Fruit fly (Drosophila melanogaster) whole organism, embryonic: ENCODE data around the gene Nplp3.

ENCODE experiments used
- BEAF-32 ChIP-seq: fragments of 200-800 bp; sonication (Bioruptor generic); optimal IDR thresholded peaks from 3 replicates; lab custom pipeline; 2017; ENCODE audit warnings: missing biosample characterization, missing genetic modification characterization, mild to moderate bottlenecking, moderate library complexity, missing genetic modification reagents
- CG10267 ChIP-seq: fragments of 200-800 bp; sonication (Bioruptor generic); optimal IDR thresholded peaks from 2 replicates; lab custom pipeline; 2018; ENCODE audit warnings: missing biosample characterization, mild to moderate bottlenecking, missing genetic modification characterization, moderate library complexity
- CG10565 ChIP-seq: fragments of 200-800 bp; sonication (Bioruptor generic); optimal IDR thresholded peaks from 3 replicates; lab custom pipeline; 2016; ENCODE audit warnings: missing biosample characterization, mild to moderate bottlenecking, missing genetic modification characterization
- CG11085 ChIP-seq: fragments of 200-800 bp; sonication (Bioruptor generic); IDR thresholded peaks from 2 replicates; pipeline ENCODE4 v1.3.6; 2022; ENCODE audit warnings: missing biosample characterization, missing genetic modification characterization
- CG12659 ChIP-seq: fragments of 200-800 bp; sonication (Bioruptor generic); optimal IDR thresholded peaks from 3 replicates; lab custom pipeline; 2017; ENCODE audit warnings: mild to moderate bottlenecking, missing biosample characterization, missing genetic modification reagents, missing genetic modification characterization
- CG13287 ChIP-seq: fragments of 200-800 bp; sonication (Bioruptor generic); IDR thresholded peaks from 2 replicates; pipeline ENCODE4 v1.3.6; 2022; ENCODE audit warnings: missing biosample characterization, missing genetic modification characterization; ENCODE audit not compliant: partially characterized antibody
- CG14710 ChIP-seq: fragments of 200-800 bp; sonication (Bioruptor generic); optimal IDR thresholded peaks from 3 replicates; lab custom pipeline; 2019; ENCODE audit warnings: missing biosample characterization, mild to moderate bottlenecking, missing genetic modification characterization, moderate library complexity
- CG34422 ChIP-seq: fragments of 200-800 bp; sonication (Bioruptor generic); IDR thresholded peaks from 3 replicates; pipeline ENCODE4 v1.3.6; 2022; ENCODE audit warnings: missing biosample characterization, missing genetic modification characterization
- CG3838 ChIP-seq: fragments of 200-800 bp; sonication (Bioruptor generic); optimal IDR thresholded peaks from 3 replicates; lab custom pipeline; 2016; ENCODE audit warnings: missing biosample characterization, missing genetic modification characterization
- CG3847 ChIP-seq: fragments of 200-800 bp; sonication (Bioruptor generic); IDR thresholded peaks from 2 replicates; pipeline ENCODE4 v1.3.6; 2022; ENCODE audit warnings: missing biosample characterization, missing genetic modification characterization
- CG4328 ChIP-seq: fragments of 200-800 bp; sonication (Bioruptor generic); optimal IDR thresholded peaks from 3 replicates; lab custom pipeline; 2017; ENCODE audit warnings: missing biosample characterization, missing genetic modification reagents, missing genetic modification characterization
- CG6683 ChIP-seq: fragments of 200-800 bp; sonication (Bioruptor generic); optimal IDR thresholded peaks from 2 replicates; lab custom pipeline; 2017; ENCODE audit warnings: missing biosample characterization, mild to moderate bottlenecking, missing genetic modification characterization, missing genetic modification reagents
- Chrac-16 ChIP-seq: fragments of 200-800 bp; sonication (Bioruptor generic); optimal IDR thresholded peaks from 3 replicates; lab custom pipeline; 2016; ENCODE audit warnings: missing biosample characterization, missing genetic modification characterization
- Drgx ChIP-seq: fragments of 200-800 bp; sonication (Bioruptor generic); IDR thresholded peaks from 2 replicates; pipeline ENCODE4 v1.3.6; 2022; ENCODE audit warnings: missing biosample characterization, missing genetic modification characterization
- Ets97D ChIP-seq: fragments of 200-800 bp; sonication (Bioruptor generic); optimal IDR thresholded peaks from 3 replicates; lab custom pipeline; 2016; ENCODE audit warnings: missing biosample characterization, missing genetic modification characterization
- HLH4C ChIP-seq: fragments of 200-800 bp; sonication (Bioruptor generic); IDR thresholded peaks from 3 replicates; pipeline ENCODE4 v1.3.6; 2022; ENCODE audit warnings: missing biosample characterization, missing genetic modification characterization; ENCODE audit not compliant: partially characterized antibody
- HmgZ ChIP-seq: fragments of 200-800 bp; sonication (Bioruptor generic); optimal IDR thresholded peaks from 2 replicates; lab custom pipeline; 2018; ENCODE audit warnings: missing biosample characterization, mild to moderate bottlenecking, missing genetic modification characterization
- MESR4 ChIP-seq: fragments of 200-800 bp; sonication (Bioruptor generic); optimal IDR thresholded peaks from 2 replicates; lab custom pipeline; 2018; ENCODE audit warnings: missing biosample characterization, mild to moderate bottlenecking, missing genetic modification characterization, moderate library complexity
- Med ChIP-seq: fragments of 200-800 bp; sonication (Bioruptor generic); peaks from one replicate; lab custom pipeline; 2016; ENCODE audit warnings: missing biosample characterization, missing genetic modification characterization, mild to moderate bottlenecking, inconsistent platforms, moderate library complexity
- Myb ChIP-seq: fragments of 200-800 bp; sonication (Bioruptor generic); optimal IDR thresholded peaks from 2 replicates; lab custom pipeline; 2016; ENCODE audit warnings: missing biosample characterization, missing genetic modification characterization
- Pdp1 ChIP-seq, 2 experiments: fragments of 200-800 bp; sonication (Bioruptor generic); optimal IDR thresholded peaks; 3 replicates each; lab custom pipeline; 2016; ENCODE audit warnings: missing biosample characterization in 2 of 2, missing genetic modification characterization in 2 of 2, mild to moderate bottlenecking in 1 of 2, moderate library complexity in 1 of 2
- Sin3A ChIP-seq: fragments of >200 bp; optimal IDR thresholded peaks from 2 replicates; lab custom pipeline; 2018
- Stat92E ChIP-seq, 3 experiments: fragments of >200 bp in 2 of 3; fragments of 200-800 bp in 1 of 3; sonication (Bioruptor generic) in 1 of 3; optimal IDR thresholded peaks; 2 replicates each; lab custom pipeline; 2017 to 2019; ENCODE audit warnings: missing biosample characterization in 3 of 3, missing genetic modification characterization in 3 of 3, mild to moderate bottlenecking in 1 of 3, moderate library complexity in 1 of 3
- ase ChIP-seq: fragments of 200-800 bp; sonication (Bioruptor generic); IDR thresholded peaks from 3 replicates; pipeline ENCODE4 v1.3.6; 2022; ENCODE audit warnings: missing biosample characterization, missing genetic modification characterization
- bigmax ChIP-seq: fragments of 200-800 bp; sonication (Bioruptor generic); optimal IDR thresholded peaks from 2 replicates; lab custom pipeline; 2018; ENCODE audit warnings: missing biosample characterization, mild to moderate bottlenecking, missing genetic modification characterization
- dan ChIP-seq: fragments of 200-800 bp; sonication (Bioruptor generic); IDR thresholded peaks from 2 replicates; pipeline ENCODE4 v1.3.6; 2022; ENCODE audit warnings: missing biosample characterization, missing genetic modification characterization
- exex ChIP-seq: fragments of 200-800 bp; sonication (Bioruptor generic); optimal IDR thresholded peaks from 4 replicates; lab custom pipeline; 2018; ENCODE audit warnings: missing biosample characterization, mild to moderate bottlenecking, missing genetic modification characterization, moderate library complexity
- fu2 ChIP-seq: fragments of 200-800 bp; sonication (Bioruptor generic); optimal IDR thresholded peaks from 2 replicates; lab custom pipeline; 2016; ENCODE audit warnings: missing biosample characterization, missing genetic modification characterization
- gfzf ChIP-seq: fragments of 200-800 bp; sonication (Bioruptor generic); optimal IDR thresholded peaks from 2 replicates; lab custom pipeline; 2016; ENCODE audit warnings: missing biosample characterization, mild to moderate bottlenecking, missing genetic modification characterization, moderate library complexity
- gsb-n ChIP-seq: fragments of 200-800 bp; sonication (Bioruptor generic); optimal IDR thresholded peaks from 3 replicates; lab custom pipeline; 2018; ENCODE audit warnings: missing biosample characterization, mild to moderate bottlenecking, missing genetic modification characterization
- kah ChIP-seq: fragments of 200-800 bp; sonication (Bioruptor generic); optimal IDR thresholded peaks from 2 replicates; lab custom pipeline; 2018; ENCODE audit warnings: missing biosample characterization, mild to moderate bottlenecking, missing genetic modification characterization
- kay ChIP-seq: fragments of 200-800 bp; sonication (Bioruptor generic); optimal IDR thresholded peaks from 2 replicates; lab custom pipeline; 2016; ENCODE audit warnings: missing biosample characterization, missing genetic modification characterization
- nmo ChIP-seq: fragments of 200-800 bp; sonication (Bioruptor generic); optimal IDR thresholded peaks from 2 replicates; lab custom pipeline; 2018; ENCODE audit warnings: missing biosample characterization, mild to moderate bottlenecking, missing genetic modification characterization, moderate library complexity
- otp ChIP-seq: fragments of 200-800 bp; sonication (Bioruptor generic); IDR thresholded peaks from 3 replicates; pipeline ENCODE4, ENCODE4 v1.3.6; 2022; ENCODE audit warnings: missing biosample characterization, missing genetic modification characterization
- pb ChIP-seq: fragments of 200-800 bp; sonication (Bioruptor generic); optimal IDR thresholded peaks from 3 replicates; lab custom pipeline; 2016; ENCODE audit warnings: missing biosample characterization, missing genetic modification characterization
- phol ChIP-seq: fragments of 200-800 bp; sonication (Bioruptor generic); optimal IDR thresholded peaks from 3 replicates; lab custom pipeline; 2018; ENCODE audit warnings: missing biosample characterization, mild to moderate bottlenecking, missing genetic modification characterization, moderate library complexity
- pzg ChIP-seq: fragments of 200-800 bp; sonication (Bioruptor generic); optimal IDR thresholded peaks from 3 replicates; lab custom pipeline; 2018; ENCODE audit warnings: missing biosample characterization, mild to moderate bottlenecking, missing genetic modification characterization, moderate library complexity
- ranshi ChIP-seq: fragments of 200-800 bp; sonication (Bioruptor generic); IDR thresholded peaks from 2 replicates; pipeline ENCODE4 v1.3.6; 2022; ENCODE audit warnings: missing biosample characterization, missing genetic modification characterization
- scrt ChIP-seq: fragments of 200-800 bp; sonication (Bioruptor generic); optimal IDR thresholded peaks from 2 replicates; lab custom pipeline; 2018; ENCODE audit warnings: missing biosample characterization, mild to moderate bottlenecking, missing genetic modification characterization, moderate library complexity
- sisA ChIP-seq: fragments of 200-800 bp; sonication (Bioruptor generic); IDR thresholded peaks from 2 replicates; pipeline ENCODE4 v1.3.6; 2022; ENCODE audit warnings: missing biosample characterization, missing genetic modification characterization
- stwl ChIP-seq: fragments of 200-800 bp; sonication (Bioruptor generic); optimal IDR thresholded peaks from 3 replicates; lab custom pipeline; 2018; ENCODE audit warnings: missing biosample characterization, mild to moderate bottlenecking, missing genetic modification characterization, moderate library complexity
- trem ChIP-seq: fragments of 200-800 bp; optimal IDR thresholded peaks from 3 replicates; lab custom pipeline; 2019; ENCODE audit warnings: missing biosample characterization, mild to moderate bottlenecking, missing genetic modification characterization, moderate library complexity

Nplp3 gene

DNA sequence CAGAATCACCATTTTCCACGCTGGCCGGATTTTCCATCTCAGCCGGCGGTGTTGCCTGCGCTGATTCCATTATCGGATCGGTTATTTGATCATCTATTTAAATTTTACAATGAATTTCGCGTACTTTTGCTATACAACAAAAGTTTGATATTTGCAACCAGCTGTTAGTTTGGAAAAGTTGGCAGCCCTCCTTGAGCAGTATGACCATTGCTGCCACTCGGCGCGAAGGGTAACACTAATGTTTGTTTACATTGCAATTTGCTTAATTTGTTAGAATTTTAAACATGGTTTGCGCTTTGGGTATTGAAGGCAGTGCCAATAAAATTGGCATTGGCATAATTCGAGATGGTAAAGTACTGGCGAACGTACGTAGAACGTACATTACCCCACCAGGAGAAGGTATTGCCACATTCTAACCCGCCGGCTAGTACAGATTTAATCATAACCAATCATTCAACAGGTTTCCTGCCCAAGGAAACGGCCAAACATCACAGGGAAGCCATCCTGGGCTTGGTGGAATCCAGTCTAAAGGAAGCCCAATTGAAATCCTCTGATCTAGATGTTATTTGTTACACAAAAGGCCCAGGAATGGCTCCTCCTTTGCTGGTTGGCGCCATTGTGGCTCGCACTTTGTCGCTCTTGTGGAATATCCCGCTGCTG, 34.1 kb downstream of the Nplp3 start, which contains the start of the genes Golgin104 and Tcs3 (continued):
- peak; percentile 31 for TF ChIP-seq Myb (GFP tag; lab: Kevin White, UChicago)
- TF ChIP-seq kay (GFP tag; lab: Kevin White, UChicago) = no peak
- TF ChIP-seq CG4328 (GFP tag; lab: Kevin White, UChicago) = no peak
- TF ChIP-seq HLH4C (GFP tag; lab: Robert Waterston, UW) = 0 out of 3 replicates have a peak, but pooled peaks have one; percentile 17
- TF ChIP-seq CG6683 = no peak
- TF ChIP-seq Sin3A (lab: Kevin White, UChicago) = peak; percentile 69
- peak in 1 of 3 experiments; percentile 80 for TF ChIP-seq Stat92E (GFP tag; optimal IDR thresholded peaks at IDR 0.05; lab: Kevin White, UChicago)
- TF ChIP-seq nmo (GFP tag; lab: Kevin White, UChicago) = peak; percentile 8
- peak; percentile 41; the same call in 1 of the 2 replicates for TF ChIP-seq CG3847
- TF ChIP-seq CG10565 (GFP tag; lab: Kevin White, UChicago) = no peak
- peak; percentile 69 for TF ChIP-seq gfzf (GFP tag; lab: Kevin White, UChicago)
- TF ChIP-seq Chrac-16 (GFP tag; lab: Kevin White, UChicago) = no peak
- peak; percentile 40 for TF ChIP-seq bigmax
- peak; percentile 26 for TF ChIP-seq Ets97D (GFP tag; lab: Kevin White, UChicago)
- TF ChIP-seq gsb-n (tag; lab: Kevin White, UChicago) = no peak
- peak; percentile 21 for TF ChIP-seq BEAF-32
- peak; percentile 52 for TF ChIP-seq kah
- TF ChIP-seq fu2 (GFP tag; lab: Kevin White, UChicago) = no peak
- peak; percentile 49; the same call in 1 of the 3 replicates for TF ChIP-seq CG34422
- peak; percentile 4 for TF ChIP-seq phol
- TF ChIP-seq CG3838 (GFP tag; lab: Kevin White, UChicago) = no peak
- peak; percentile 92 for TF ChIP-seq scrt (GFP tag; lab: Kevin White, UChicago)
- TF ChIP-seq otp (GFP tag; lab: Robert Waterston, UW) = 0 out of 3 replicates have a peak, but pooled peaks have one; percentile 21
- peak; percentile 75 for TF ChIP-seq pzg
- TF ChIP-seq CG13287 (GFP tag; lab: Robert Waterston, UW) = peak; percentile 49; the same call in 1 of the 2 replicates
- no peak for TF ChIP-seq ase (GFP tag; lab: Robert Waterston, UW)
- TF ChIP-seq pb (GFP tag; lab: Kevin White, UChicago) = no peak
- peak; percentile 63 for TF ChIP-seq Med (GFP tag; lab: Kevin White, UChicago)
- peak; percentile 3 for TF ChIP-seq CG10267 (tag; lab: Kevin White, UChicago)
- TF ChIP-seq sisA (GFP tag; lab: Robert Waterston, UW) = no peak
- TF ChIP-seq Drgx (GFP tag; lab: Robert Waterston, UW) = no peak
- TF ChIP-seq CG14710 (tag; lab: Kevin White, UChicago) = peak; percentile 30
- TF ChIP-seq stwl = peak; percentile 75
- peak in 1 of 2 experiments; percentile 3 for TF ChIP-seq Pdp1 (GFP tag; optimal IDR thresholded peaks at IDR 0.05; lab: Kevin White, UChicago)
- peak; percentile 99 for TF ChIP-seq trem (tag; lab: Kevin White, UChicago)
- TF ChIP-seq CG11085 (GFP tag; lab: Robert Waterston, UW) = no peak
- TF ChIP-seq CG12659 (GFP tag; lab: Kevin White, UChicago) = peak; percentile 26
- peak; percentile 63 for TF ChIP-seq HmgZ (tag; lab: Kevin White, UChicago)
- no peak for TF ChIP-seq ranshi (GFP tag; lab: Robert Waterston, UW)
- no peak for TF ChIP-seq dan (GFP tag; lab: Robert Waterston, UW)
- TF ChIP-seq exex (tag; lab: Kevin White, UChicago) = peak; percentile 8
- TF ChIP-seq MESR4 (GFP tag; lab: Kevin White, UChicago) = peak; percentile 56
